Fruit fly (Drosophila melanogaster): Measurements from ENCODE around the gene alpha-Man-IIa.

The alpha-Man-IIa gene

dm6 chr3R:9418373-9419299 is 6.3 kb downstream of the alpha-Man-IIa start (continued):
- TF ChIP-seq CG17568 (GFP tag; optimal IDR thresholded peaks at IDR 0.05) (no peak), Nf-YC (tag; optimal IDR thresholded peaks at IDR 0.05) (peak; percentile 10), peb (GFP tag; IDR thresholded peaks at IDR 0.05) (no peak), klu (GFP tag; IDR thresholded peaks at IDR 0.05) (no peak), knrl (GFP tag; IDR thresholded peaks at IDR 0.05; ENCODE audit: partially characterized antibody) (no peak), CG30403 (GFP tag; optimal IDR thresholded peaks at IDR 0.05) (no peak), Eip74EF (GFP tag; optimal IDR thresholded peaks at IDR 0.05) (peak in 1 of 2 experiments; percentile 58), z (GFP tag; IDR thresholded peaks at IDR 0.05) (no peak), eve (GFP tag; optimal IDR thresholded peaks at IDR 0.05) (peak in 1 of 2 experiments; percentile 68), mld (GFP tag; IDR thresholded peaks at IDR 0.05; ENCODE audit: partially characterized antibody) (no peak), Sry-δ (GFP tag; optimal IDR thresholded peaks at IDR 0.05) (no peak), C15 (GFP tag; IDR thresholded peaks at IDR 0.05) (no peak), Antp (GFP tag; optimal IDR thresholded peaks at IDR 0.05) (no peak), lmd (GFP tag; IDR thresholded peaks at IDR 0.05) (no peak), grn (GFP tag; optimal IDR thresholded peaks at IDR 0.05) (no peak), CG2712 (tag; optimal IDR thresholded peaks at IDR 0.05) (no peak), Fer1 (GFP tag; optimal IDR thresholded peaks at IDR 0.05) (no peak), aop (GFP tag; IDR thresholded peaks at IDR 0.05) (no peak), crc (GFP tag; optimal IDR thresholded peaks at IDR 0.05) (no peak), CG2120 (GFP tag; optimal IDR thresholded peaks at IDR 0.05) (no peak), Med (GFP tag) (peak; percentile 51), hkb (optimal IDR thresholded peaks at IDR 0.05) (no peak), hkb (GFP tag; IDR thresholded peaks at IDR 0.05) (no peak), ham (GFP tag; IDR thresholded peaks at IDR 0.05) (no peak), ftz-f1 (GFP tag; optimal IDR thresholded peaks at IDR 0.05) (no peak), Hsf (GFP tag; optimal IDR thresholded peaks at IDR 0.05) (no peak), insv (GFP tag; optimal IDR thresholded peaks at IDR 0.05) (peak; percentile 68 to 95), danr (GFP tag; IDR thresholded peaks at IDR 0.05) (no peak), ranshi (GFP tag; IDR thresholded peaks at IDR 0.05) (no peak), exex (tag; optimal IDR thresholded peaks at IDR 0.05) (peak; percentile 3), CG14441 (GFP tag; IDR thresholded peaks at IDR 0.05) (no peak), CG7963 (GFP tag; IDR thresholded peaks at IDR 0.05; ENCODE audit: partially characterized antibody) (no peak), CG32532 (GFP tag; IDR thresholded peaks at IDR 0.05) (no peak), dmrt99B (tag; optimal IDR thresholded peaks at IDR 0.05) (no peak), Opbp (GFP tag; IDR thresholded peaks at IDR 0.05; ENCODE audit: partially characterized antibody) (no peak), CG18599 (GFP tag; optimal IDR thresholded peaks at IDR 0.05) (peak; percentile 43), luna (GFP tag; optimal IDR thresholded peaks at IDR 0.05) (no peak), schlank (tag; optimal IDR thresholded peaks at IDR 0.05) (no peak), CG11560 (tag; IDR thresholded peaks at IDR 0.05) (no peak), Atf6 (GFP tag; IDR thresholded peaks at IDR 0.05) (no peak), tll (GFP tag; optimal IDR thresholded peaks at IDR 0.05) (no peak), CG12744 (GFP tag; optimal IDR thresholded peaks at IDR 0.05) (no peak), CG4328 (GFP tag; optimal IDR thresholded peaks at IDR 0.05) (no peak), Dref (GFP tag; IDR thresholded peaks at IDR 0.05) (no peak), zf30C (GFP tag; optimal IDR thresholded peaks at IDR 0.05) (no peak), CTCF (GFP tag; optimal IDR thresholded peaks at IDR 0.05) (no peak), CG13296 (GFP tag; optimal IDR thresholded peaks at IDR 0.05) (no peak), CG10366 (GFP tag; IDR thresholded peaks at IDR 0.05) (no peak), CG30431 (GFP tag; optimal IDR thresholded peaks at IDR 0.05) (no peak), Dip3 (GFP tag; optimal IDR thresholded peaks at IDR 0.05) (no peak)
